Fruit fly (Drosophila melanogaster): Measurements from ENCODE around the gene CG12481.

The CG12481 gene

dm6 chrX:14213509-14214154 is 26.6 kb downstream of the CG12481 start:
- TF ChIP-seq CG7271 (tag; optimal IDR thresholded peaks at IDR 0.05) (no peak), CG14441 (GFP tag; IDR thresholded peaks at IDR 0.05) (peak; percentile 31; the same call in 1 of the 2 replicates), Asciz (GFP tag; optimal IDR thresholded peaks at IDR 0.05) (no peak), onecut (GFP tag; IDR thresholded peaks at IDR 0.05) (peak; percentile 89), Nf-YC (tag; optimal IDR thresholded peaks at IDR 0.05) (peak; percentile 17), CG3407 (GFP tag; optimal IDR thresholded peaks at IDR 0.05) (peak; percentile 24), CG1603 (tag; optimal IDR thresholded peaks at IDR 0.05) (peak; percentile 1), CG17568 (GFP tag; optimal IDR thresholded peaks at IDR 0.05) (peak; percentile 24), CG11085 (GFP tag; IDR thresholded peaks at IDR 0.05) (no peak), bcd (GFP tag; optimal IDR thresholded peaks at IDR 0.05) (peak; percentile 12), fd96Cb (tag; optimal IDR thresholded peaks at IDR 0.05) (peak; percentile 33), CG11093 (GFP tag; IDR thresholded peaks at IDR 0.05) (no peak), CG16815 (GFP tag; optimal IDR thresholded peaks at IDR 0.05) (no peak), bsh (GFP tag; optimal IDR thresholded peaks at IDR 0.05) (peak in 1 of 2 experiments; percentile 52), NfI (GFP tag; optimal IDR thresholded peaks at IDR 0.05) (peak; percentile 34), nmo (GFP tag; optimal IDR thresholded peaks at IDR 0.05) (peak; percentile 35), jing (GFP tag; optimal IDR thresholded peaks at IDR 0.05) (no peak), CG14667 (GFP tag; IDR thresholded peaks at IDR 0.05) (no peak), Usf (GFP tag; optimal IDR thresholded peaks at IDR 0.05) (no peak), CG10147 (GFP tag; optimal IDR thresholded peaks at IDR 0.05) (no peak), CG8924 (tag; optimal IDR thresholded peaks at IDR 0.05) (peak; percentile 21), phol (tag; optimal IDR thresholded peaks at IDR 0.05) (peak; percentile 50), D19A (tag; optimal IDR thresholded peaks at IDR 0.05) (peak; percentile 25), CG2120 (GFP tag; optimal IDR thresholded peaks at IDR 0.05) (peak; percentile 50), CG32767 (GFP tag; IDR thresholded peaks at IDR 0.05) (0 out of 2 replicates have a peak, but pooled peaks have one; percentile 26), Dad (GFP tag; optimal IDR thresholded peaks at IDR 0.05) (peak; percentile 28), CG1647 (GFP tag; optimal IDR thresholded peaks at IDR 0.05) (peak; percentile 3), E2f2 (GFP tag; IDR thresholded peaks at IDR 0.05) (peak; percentile 29; the same call in 1 of the 2 replicates), CG17359 (tag; optimal IDR thresholded peaks at IDR 0.05) (peak; percentile 44), Hr78 (GFP tag; optimal IDR thresholded peaks at IDR 0.05) (peak in 1 of 2 experiments; percentile 69), CG12299 (tag; optimal IDR thresholded peaks at IDR 0.05) (peak; percentile 38), B-H2 (GFP tag; optimal IDR thresholded peaks at IDR 0.05) (no peak), dmrt99B (tag; optimal IDR thresholded peaks at IDR 0.05) (peak; percentile 64), ken (GFP tag; IDR thresholded peaks at IDR 0.05) (no peak), abd-A (tag; optimal IDR thresholded peaks at IDR 0.05) (peak; percentile 53), CG33557 (GFP tag; optimal IDR thresholded peaks at IDR 0.05) (no peak), CG13123 (GFP tag; optimal IDR thresholded peaks at IDR 0.05) (no peak), CG10979 (tag; optimal IDR thresholded peaks at IDR 0.05) (peak; percentile 46), run (tag; optimal IDR thresholded peaks at IDR 0.05) (no peak), CG5245 (GFP tag; optimal IDR thresholded peaks at IDR 0.05) (no peak), CG7987 (GFP tag; optimal IDR thresholded peaks at IDR 0.05) (no peak), Dek (tag; optimal IDR thresholded peaks at IDR 0.05) (peak; percentile 24), CG2678 (tag; optimal IDR thresholded peaks at IDR 0.05) (peak; percentile 56), Fer1 (GFP tag; optimal IDR thresholded peaks at IDR 0.05) (peak; percentile 34), crc (GFP tag; optimal IDR thresholded peaks at IDR 0.05) (no peak), CG13894 (tag; optimal IDR thresholded peaks at IDR 0.05) (peak; percentile 49), HmgD (GFP tag; optimal IDR thresholded peaks at IDR 0.05) (no peak), unpg (GFP tag; optimal IDR thresholded peaks at IDR 0.05) (peak; percentile 52)
